Worm (Caenorhabditis elegans) whole organism, L3 larva: Measurements from ENCODE around the gene moc-6.

ENCODE experiments used
- R02D3.7 ChIP-seq: fragments of 150-350 bp; optimal IDR thresholded peaks from 2 replicates; lab custom pipeline; 2014; ENCODE audit warnings: missing biosample characterization, missing genetic modification characterization
- ZK546.5 ChIP-seq: sonication (generic microtip); optimal IDR thresholded peaks from 2 replicates; lab custom pipeline; 2017; ENCODE audit warnings: missing biosample characterization, missing genetic modification characterization
- ceh-16 ChIP-seq: sonication (generic microtip); optimal IDR thresholded peaks from 2 replicates; lab custom pipeline; 2017; ENCODE audit warnings: missing biosample characterization, missing genetic modification characterization
- ceh-82 ChIP-seq: fragments of 150-350 bp; optimal IDR thresholded peaks from 2 replicates; lab custom pipeline; 2014; ENCODE audit warnings: missing biosample characterization, missing genetic modification characterization
- nhr-11 ChIP-seq: fragments of 150-350 bp; optimal IDR thresholded peaks from 2 replicates; lab custom pipeline; 2014; ENCODE audit warnings: missing biosample characterization, missing genetic modification characterization
- nhr-12 ChIP-seq: fragments of 150-350 bp; optimal IDR thresholded peaks from 2 replicates; lab custom pipeline; 2014; ENCODE audit warnings: missing biosample characterization, missing genetic modification characterization
- nhr-28 ChIP-seq: fragments of 150-350 bp; optimal IDR thresholded peaks from 2 replicates; lab custom pipeline; 2014; ENCODE audit warnings: missing biosample characterization, missing genetic modification characterization
- nhr-77 ChIP-seq: fragments of 150-350 bp; optimal IDR thresholded peaks from 2 replicates; lab custom pipeline; 2014; ENCODE audit warnings: missing biosample characterization, missing genetic modification characterization
- pha-4 ChIP-seq: fragments of 150-350 bp; optimal IDR thresholded peaks from 2 replicates; lab custom pipeline; 2014; ENCODE audit warnings: missing biosample characterization, missing genetic modification reagents, missing genetic modification characterization
- sea-2 ChIP-seq: fragments of 150-350 bp; sonication (generic microtip); optimal IDR thresholded peaks from 4 replicates; lab custom pipeline; 2014; ENCODE audit warnings: missing biosample characterization, missing genetic modification reagents, missing genetic modification characterization
- unc-39 ChIP-seq: sonication (generic microtip); optimal IDR thresholded peaks from 4 replicates; lab custom pipeline; 2017; ENCODE audit warnings: missing biosample characterization, missing genetic modification characterization
- ztf-4 ChIP-seq: fragments of 150-350 bp; optimal IDR thresholded peaks from 2 replicates; lab custom pipeline; 2014; ENCODE audit warnings: missing biosample characterization, missing genetic modification characterization

ce11 chrIII:5149478-5149877 is 46.3 kb upstream of the moc-6 start, which contains the start of gene Y54H5A.2:
- TF ChIP-seq nhr-28 (no peak), R02D3.7 (tag; lab: Kevin White, UChicago) (no peak), unc-39 (no peak), ZK546.5 (tag; lab: Kevin White, UChicago) (no peak), nhr-77 (tag; lab: Kevin White, UChicago) (no peak), nhr-12 (tag; lab: Kevin White, UChicago) (no peak), ceh-16 (tag; lab: Kevin White, UChicago) (no peak), sea-2 (GFP tag; lab: Kevin White, UChicago) (no peak), pha-4 (tag; lab: Kevin White, UChicago) (no peak), ztf-4 (tag; lab: Kevin White, UChicago) (no peak), ceh-82 (no peak), nhr-11 (tag; lab: Kevin White, UChicago) (no peak)
